Worm (Caenorhabditis elegans) whole organism, L1 larva: ENCODE measurements around the gene Y43F8B.11.

ENCODE experiments used
- C04F5.9 ChIP-seq: sonication (generic microtip); optimal IDR thresholded peaks from 2 replicates; lab custom pipeline; 2016; ENCODE audit warnings: missing genetic modification characterization, missing compliant biosample characterization
- F16B12.6 ChIP-seq: fragments of 150-350 bp; optimal IDR thresholded peaks from 2 replicates; lab custom pipeline; 2014; ENCODE audit warnings: missing biosample characterization, missing genetic modification characterization
- ceh-63 ChIP-seq: fragments of 200-800 bp; sonication (Bioruptor generic); optimal IDR thresholded peaks from 2 replicates; lab custom pipeline; 2018; ENCODE audit warnings: mild to moderate bottlenecking, missing genetic modification characterization, missing compliant biosample characterization
- ceh-90 ChIP-seq: sonication (generic microtip); optimal IDR thresholded peaks from 2 replicates; lab custom pipeline; 2016; ENCODE audit warnings: missing genetic modification characterization, missing compliant biosample characterization
- dpl-1 ChIP-seq, 3 experiments: fragments of 150-350 bp in 2 of 3; sonication (generic microtip) in 1 of 3; optimal IDR thresholded peaks; 2 replicates each; lab custom pipeline; 2014 to 2017; ENCODE audit warnings: missing biosample characterization in 3 of 3, missing genetic modification characterization in 3 of 3, missing genetic modification reagents in 3 of 3
- dsc-1 ChIP-seq: sonication (generic microtip); optimal IDR thresholded peaks from 2 replicates; lab custom pipeline; 2016; ENCODE audit warnings: mild to moderate bottlenecking, missing genetic modification characterization, missing compliant biosample characterization
- efl-1 ChIP-seq, 4 experiments: fragments of 150-350 bp; optimal IDR thresholded peaks in 3 of 4; peaks in 1 of 4; 1 replicate in 1 of 4; 2 replicates in 3 of 4; lab custom pipeline; 2014; ENCODE audit warnings: missing biosample characterization in 2 of 4, missing genetic modification characterization in 2 of 4, missing genetic modification reagents in 2 of 4
- elt-2 ChIP-seq: sonication (generic microtip); optimal IDR thresholded peaks from 2 replicates; lab custom pipeline; 2016; ENCODE audit warnings: missing genetic modification characterization, mild to moderate bottlenecking, inconsistent platforms, missing compliant biosample characterization, missing genetic modification reagents
- elt-3 ChIP-seq, 6 experiments: fragments of 150-350 bp in 1 of 6; sonication (generic microtip); optimal IDR thresholded peaks; 2 replicates each; lab custom pipeline; 2017 to 2018; ENCODE audit warnings: missing biosample characterization in 6 of 6, missing genetic modification characterization in 6 of 6, inconsistent platforms in 1 of 6
- fkh-4 ChIP-seq: sonication (generic microtip); optimal IDR thresholded peaks from 2 replicates; lab custom pipeline; 2016; ENCODE audit warnings: missing compliant biosample characterization, missing genetic modification characterization, borderline replicate concordance
- fos-1 ChIP-seq: fragments of 150-350 bp; optimal IDR thresholded peaks from 2 replicates; lab custom pipeline; 2014; ENCODE audit warnings: missing biosample characterization, missing genetic modification characterization
- hlh-4 ChIP-seq: sonication (generic microtip); optimal IDR thresholded peaks from 2 replicates; lab custom pipeline; 2016; ENCODE audit warnings: mild to moderate bottlenecking, missing genetic modification characterization, missing compliant biosample characterization
- hpl-2 ChIP-seq: fragments of 150-350 bp; optimal IDR thresholded peaks from 2 replicates; lab custom pipeline; 2014; ENCODE audit warnings: missing biosample characterization, missing genetic modification reagents, missing genetic modification characterization
- lin-13 ChIP-seq: fragments of 150-350 bp; optimal IDR thresholded peaks from 2 replicates; lab custom pipeline; 2014; ENCODE audit warnings: missing biosample characterization, missing genetic modification reagents, missing genetic modification characterization
- lin-35 ChIP-seq, 2 experiments: fragments of 150-350 bp; optimal IDR thresholded peaks; 2 replicates each; lab custom pipeline; 2014; ENCODE audit warnings: missing biosample characterization in 2 of 2, missing genetic modification characterization in 2 of 2, missing genetic modification reagents in 2 of 2
- mef-2 ChIP-seq: fragments of 150-350 bp; optimal IDR thresholded peaks from 2 replicates; lab custom pipeline; 2014; ENCODE audit warnings: missing biosample characterization, missing genetic modification characterization
- nhr-11 ChIP-seq: fragments of 150-350 bp; optimal IDR thresholded peaks from 2 replicates; lab custom pipeline; 2014; ENCODE audit warnings: missing biosample characterization, missing genetic modification characterization
- nhr-20 ChIP-seq: sonication (generic microtip); optimal IDR thresholded peaks from 2 replicates; lab custom pipeline; 2016; ENCODE audit warnings: mild to moderate bottlenecking, missing genetic modification characterization, missing compliant biosample characterization
- nhr-71 ChIP-seq: sonication (generic microtip); optimal IDR thresholded peaks from 2 replicates; lab custom pipeline; 2016; ENCODE audit warnings: mild to moderate bottlenecking, missing genetic modification characterization, moderate library complexity, missing compliant biosample characterization
- nhr-76 ChIP-seq: sonication (generic microtip); optimal IDR thresholded peaks from 2 replicates; lab custom pipeline; 2017; ENCODE audit warnings: missing biosample characterization, missing genetic modification characterization
- nhr-77 ChIP-seq: fragments of 150-350 bp; optimal IDR thresholded peaks from 2 replicates; lab custom pipeline; 2014; ENCODE audit warnings: missing biosample characterization, missing genetic modification characterization
- nhr-90 ChIP-seq: sonication (generic microtip); optimal IDR thresholded peaks from 2 replicates; lab custom pipeline; 2016; ENCODE audit warnings: mild to moderate bottlenecking, missing genetic modification characterization, missing compliant biosample characterization; ENCODE audit not compliant: poor library complexity
- pax-3 ChIP-seq: fragments of 200-800 bp; sonication (Bioruptor generic); optimal IDR thresholded peaks from 2 replicates; lab custom pipeline; 2018; ENCODE audit warnings: mild to moderate bottlenecking, missing genetic modification characterization, moderate library complexity, missing compliant biosample characterization
- rnt-1 ChIP-seq: sonication (generic microtip); optimal IDR thresholded peaks from 2 replicates; lab custom pipeline; 2016; ENCODE audit warnings: mild to moderate bottlenecking, missing genetic modification characterization, moderate library complexity, missing compliant biosample characterization
- skn-1 ChIP-seq: fragments of 150-350 bp; optimal IDR thresholded peaks from 2 replicates; lab custom pipeline; 2014; ENCODE audit warnings: missing biosample characterization, missing genetic modification characterization
- sox-4 ChIP-seq: sonication (generic microtip); optimal IDR thresholded peaks from 2 replicates; lab custom pipeline; 2016; ENCODE audit warnings: missing genetic modification characterization, missing compliant biosample characterization
- sptf-1 ChIP-seq: fragments of 150-350 bp; optimal IDR thresholded peaks from 2 replicates; lab custom pipeline; 2014; ENCODE audit warnings: missing biosample characterization, missing genetic modification characterization
- unc-130 ChIP-seq: fragments of 150-350 bp; optimal IDR thresholded peaks from 2 replicates; lab custom pipeline; 2017; ENCODE audit warnings: missing biosample characterization, missing genetic modification characterization, inconsistent platforms
- unc-30 ChIP-seq: sonication (generic microtip); optimal IDR thresholded peaks from 2 replicates; lab custom pipeline; 2017; ENCODE audit warnings: missing biosample characterization, missing genetic modification characterization
- unc-86 ChIP-seq: sonication (generic microtip); optimal IDR thresholded peaks from 2 replicates; lab custom pipeline; 2016; ENCODE audit warnings: missing genetic modification characterization, missing compliant biosample characterization
- zag-1 ChIP-seq: fragments of 150-350 bp; optimal IDR thresholded peaks from 2 replicates; lab custom pipeline; 2014; ENCODE audit warnings: missing biosample characterization, missing genetic modification characterization
- ztf-11 ChIP-seq, 2 experiments: sonication (generic microtip); optimal IDR thresholded peaks; 2 replicates each; lab custom pipeline; 2016 to 2017; ENCODE audit warnings: missing genetic modification characterization in 2 of 2, missing biosample characterization in 1 of 2, missing compliant biosample characterization in 1 of 2

Y43F8B.11 gene

DNA sequence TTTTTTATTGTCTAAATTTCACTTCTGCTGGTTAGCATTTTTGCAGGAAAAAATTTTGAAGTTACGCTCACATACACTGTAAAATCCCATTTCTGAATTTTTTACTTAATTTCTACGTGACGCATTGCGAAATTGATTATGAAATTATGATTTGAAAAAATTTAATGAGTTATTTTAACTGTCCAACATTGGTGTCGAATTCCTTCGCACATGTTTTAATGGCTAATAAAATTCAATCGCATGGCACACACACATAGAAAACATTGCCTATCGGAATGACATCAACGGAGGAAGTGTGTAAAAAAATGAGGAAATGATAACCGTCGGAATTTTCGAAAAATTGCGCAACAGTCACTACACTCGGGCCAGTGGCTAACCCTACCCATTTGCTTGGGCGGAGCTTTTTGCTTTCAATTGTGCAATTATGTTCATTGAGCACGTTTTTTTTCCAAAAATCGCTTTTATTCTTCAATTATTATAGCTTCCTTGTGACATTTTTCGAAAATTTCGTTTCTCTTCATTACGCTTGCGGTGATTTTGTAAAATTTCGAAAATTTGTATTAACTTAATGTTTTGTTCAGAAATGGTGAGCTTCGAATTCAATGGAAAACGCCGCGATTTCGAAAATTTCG is 36.6 kb upstream of the Y43F8B.11 start, which contains the start of gene C25F9.16:
Gene C25F9.16, plus strand, starts transcription at position 582 of the 632 bp plus-strand sequence.
- TF ChIP-seq ceh-63 (GFP tag; lab: Kevin White, UChicago) (no peak), lin-35 (GFP tag; optimal IDR thresholded peaks at IDR 0.05; lab: Kevin White, UChicago) (peak in 1 of 2 experiments; percentile 15), efl-1 (optimal IDR thresholded peaks at IDR 0.05; lab: Kevin White, UChicago) (no peak), efl-1 (GFP tag; optimal IDR thresholded peaks at IDR 0.05 in 1 of 2; lab: Kevin White, UChicago) (peak in 1 of 2 experiments; percentile 40)

DNA sequence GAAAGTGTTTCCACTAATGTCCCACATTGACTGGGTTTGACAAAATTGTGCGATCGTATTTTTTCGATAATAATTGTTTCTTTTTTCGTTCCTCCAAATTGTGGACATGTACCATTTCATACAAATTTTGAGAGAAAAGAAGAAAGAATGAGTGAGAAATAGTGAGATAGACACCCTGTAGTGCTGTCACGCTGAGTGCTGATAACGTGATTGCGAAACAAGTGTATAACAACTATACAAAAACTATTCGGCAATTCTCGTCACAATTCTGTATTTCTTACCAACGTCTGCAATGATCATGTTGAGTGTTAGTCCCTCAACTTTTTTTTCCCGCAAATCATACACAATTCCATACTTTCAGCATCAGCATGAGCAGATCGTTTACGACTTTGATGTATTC is 34.2 kb upstream of the Y43F8B.11 start, which contains the start of gene C25F9.14:
Gene C25F9.14, plus strand, starts transcription at position 178 of the 400 bp plus-strand sequence.
- TF ChIP-seq zag-1 (tag; lab: Kevin White, UChicago) (no peak), efl-1 (optimal IDR thresholded peaks at IDR 0.05; lab: Kevin White, UChicago) (no peak), efl-1 (GFP tag; optimal IDR thresholded peaks at IDR 0.05 in 1 of 2; lab: Kevin White, UChicago) (peak in 1 of 2 experiments; percentile 21)

ce11 chrV:19443599-19443998 is 26.9 kb upstream of the Y43F8B.11 start:
- TF ChIP-seq nhr-77 (tag; lab: Kevin White, UChicago) = no peak
- TF ChIP-seq nhr-11 (tag; lab: Kevin White, UChicago) = no peak
- TF ChIP-seq fos-1 (tag; lab: Kevin White, UChicago) = no peak
- TF ChIP-seq unc-30 (tag; lab: Kevin White, UChicago) = no peak
- TF ChIP-seq F16B12.6 = no peak
- no peak for TF ChIP-seq hpl-2 (GFP tag; lab: Kevin White, UChicago)
- TF ChIP-seq dsc-1 (tag; lab: Kevin White, UChicago) = no peak
- TF ChIP-seq elt-3 (tag; optimal IDR thresholded peaks at IDR 0.05; lab: Kevin White, UChicago) = no peak

DNA sequence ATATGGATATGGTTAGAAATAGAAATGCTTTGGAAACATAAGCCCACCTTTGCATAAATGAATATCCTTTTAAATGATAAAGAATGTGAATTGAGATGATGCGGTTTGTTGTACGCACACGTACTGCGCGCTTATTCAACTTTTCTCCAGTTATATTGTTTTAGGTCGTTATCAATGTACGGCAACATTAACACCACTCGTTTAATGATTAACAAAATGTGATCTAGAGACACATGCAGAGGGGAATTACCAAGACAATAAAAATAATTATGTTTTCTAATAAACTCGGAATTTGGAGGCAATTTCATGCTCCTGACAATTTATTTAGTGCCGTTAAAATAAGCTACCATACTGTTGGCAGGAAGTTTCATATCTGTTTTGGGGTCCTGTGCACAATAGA is 25.0 kb upstream of the Y43F8B.11 start, which contains the start of gene M04C3.1:
Gene M04C3.1, minus strand, starts transcription at position 164 of the 400 bp plus-strand sequence.
- TF ChIP-seq nhr-90 (tag; lab: Kevin White, UChicago) (no peak), elt-2 (tag; lab: Kevin White, UChicago) (peak; percentile 7)

ce11 chrV:19448805-19449204 is 21.7 kb upstream of the Y43F8B.11 start, which contains the start of gene M04C3.2:
TSS of gene M04C3.2 (minus strand) at chrV:19448905.
- no peak for TF ChIP-seq hlh-4
- no peak for TF ChIP-seq lin-13 (GFP tag; lab: Kevin White, UChicago)
- TF ChIP-seq fkh-4 (tag; lab: Kevin White, UChicago) = no peak

ce11 chrV:19449544-19449943 is 20.9 kb upstream of the Y43F8B.11 start, which contains the start of gene M04C3.5:
TSS of gene M04C3.5 (plus strand) at chrV:19449733.
- no peak for TF ChIP-seq ceh-90 (tag; lab: Kevin White, UChicago)
- no peak for TF ChIP-seq unc-86 (tag; lab: Kevin White, UChicago)
- no peak for TF ChIP-seq rnt-1 (tag; lab: Kevin White, UChicago)
- no peak for TF ChIP-seq mef-2 (tag; lab: Kevin White, UChicago)
- TF ChIP-seq skn-1 (tag; lab: Kevin White, UChicago) = no peak
- TF ChIP-seq nhr-76 = no peak
- TF ChIP-seq ztf-11 (tag; optimal IDR thresholded peaks at IDR 0.05; lab: Kevin White, UChicago) = no peak
- no peak for TF ChIP-seq lin-35 (GFP tag; optimal IDR thresholded peaks at IDR 0.05; lab: Kevin White, UChicago)
- TF ChIP-seq elt-2 (tag; lab: Kevin White, UChicago) = no peak
- TF ChIP-seq dpl-1 (GFP tag; optimal IDR thresholded peaks at IDR 0.05; lab: Kevin White, UChicago) = no peak
- TF ChIP-seq pax-3 (tag; lab: Kevin White, UChicago) = no peak
- TF ChIP-seq nhr-20 = no peak
- no peak for TF ChIP-seq sox-4 (tag; lab: Kevin White, UChicago)
- no peak for TF ChIP-seq unc-130
- TF ChIP-seq C04F5.9 (tag; lab: Kevin White, UChicago) = no peak
- TF ChIP-seq sptf-1 (tag; lab: Kevin White, UChicago) = no peak
- no peak for TF ChIP-seq nhr-71 (tag; lab: Kevin White, UChicago)
- TF ChIP-seq, all 84 proteins: peak for 0
